Worm (Caenorhabditis elegans) whole organism, late embryonic: Measurements from ENCODE around the gene acer-1.

Experiments
- C08G9.2 ChIP-seq: sonication (generic microtip); optimal IDR thresholded peaks from 2 replicates; lab custom pipeline; 2016; ENCODE audit warnings: mild to moderate bottlenecking, missing genetic modification characterization, moderate library complexity, missing compliant biosample characterization
- F13H6.1 ChIP-seq: sonication (generic microtip); optimal IDR thresholded peaks from 2 replicates; lab custom pipeline; 2016; ENCODE audit warnings: missing genetic modification characterization, missing compliant biosample characterization
- K09A11.1 ChIP-seq: sonication (generic microtip); optimal IDR thresholded peaks from 2 replicates; lab custom pipeline; 2017; ENCODE audit warnings: antibody characterized with exemption, mild to moderate bottlenecking, missing genetic modification characterization, missing compliant biosample characterization; ENCODE audit not compliant: insufficient read depth
- T23F11.4 ChIP-seq: fragments of 200-800 bp; sonication (Bioruptor generic); optimal IDR thresholded peaks from 2 replicates; lab custom pipeline; 2018; ENCODE audit warnings: mild to moderate bottlenecking, missing genetic modification characterization, missing compliant biosample characterization
- ahr-1 ChIP-seq: sonication (generic microtip); optimal IDR thresholded peaks from 2 replicates; lab custom pipeline; 2016; ENCODE audit warnings: missing genetic modification characterization, missing compliant biosample characterization
- ama-1 ChIP-seq: fragments of 150-350 bp; optimal IDR thresholded peaks from 2 replicates; lab custom pipeline; 2014
- ceh-18 ChIP-seq: sonication (generic microtip); optimal IDR thresholded peaks from 2 replicates; lab custom pipeline; 2016; ENCODE audit warnings: missing genetic modification characterization, missing compliant biosample characterization
- ceh-2 ChIP-seq: sonication (generic microtip); optimal IDR thresholded peaks from 2 replicates; lab custom pipeline; 2016; ENCODE audit warnings: missing genotype, missing genetic modification characterization, missing compliant biosample characterization
- ceh-22 ChIP-seq: sonication (generic microtip); optimal IDR thresholded peaks from 2 replicates; lab custom pipeline; 2017; ENCODE audit warnings: missing biosample characterization, missing genetic modification characterization
- ceh-24 ChIP-seq: sonication (generic microtip); optimal IDR thresholded peaks from 2 replicates; lab custom pipeline; 2016; ENCODE audit warnings: mild to moderate bottlenecking, missing genetic modification characterization, missing compliant biosample characterization
- ceh-30 ChIP-seq: fragments of 150-350 bp; optimal IDR thresholded peaks from 2 replicates; lab custom pipeline; 2014; ENCODE audit warnings: missing biosample characterization, missing genetic modification characterization
- ceh-31 ChIP-seq: sonication (generic microtip); optimal IDR thresholded peaks from 2 replicates; lab custom pipeline; 2016; ENCODE audit warnings: missing genetic modification characterization, missing compliant biosample characterization
- ceh-45 ChIP-seq: fragments of 200-800 bp; sonication (Bioruptor generic); IDR thresholded peaks from 2 replicates; pipeline ENCODE4 v1.3.6; 2022; ENCODE audit warnings: missing genetic modification reagents, missing genetic modification characterization, missing compliant biosample characterization
- ceh-48 ChIP-seq: sonication (generic microtip); optimal IDR thresholded peaks from 2 replicates; lab custom pipeline; 2016; ENCODE audit warnings: missing genetic modification characterization, inconsistent platforms, missing compliant biosample characterization
- ceh-6 ChIP-seq: fragments of 200-800 bp; sonication (Bioruptor generic); optimal IDR thresholded peaks from 2 replicates; lab custom pipeline; 2018; ENCODE audit warnings: mild to moderate bottlenecking, missing genetic modification characterization, missing compliant biosample characterization
- ceh-9 ChIP-seq: sonication (generic microtip); optimal IDR thresholded peaks from 2 replicates; lab custom pipeline; 2016; ENCODE audit warnings: mild to moderate bottlenecking, missing genetic modification characterization, inconsistent platforms, missing compliant biosample characterization
- che-1 ChIP-seq: sonication (generic microtip); optimal IDR thresholded peaks from 2 replicates; lab custom pipeline; 2016; ENCODE audit warnings: mild to moderate bottlenecking, missing genetic modification characterization, missing compliant biosample characterization
- dmd-4 ChIP-seq: sonication (generic microtip); optimal IDR thresholded peaks from 2 replicates; lab custom pipeline; 2016; ENCODE audit warnings: borderline replicate concordance, missing genetic modification characterization, missing compliant biosample characterization
- ets-4 ChIP-seq: sonication (generic microtip); optimal IDR thresholded peaks from 2 replicates; lab custom pipeline; 2016; ENCODE audit warnings: missing genetic modification characterization, missing compliant biosample characterization
- eyg-1 ChIP-seq: sonication (generic microtip); optimal IDR thresholded peaks from 2 replicates; lab custom pipeline; 2016; ENCODE audit warnings: missing genotype, missing genetic modification characterization, missing compliant biosample characterization
- fax-1 ChIP-seq: sonication (generic microtip); optimal IDR thresholded peaks from 2 replicates; lab custom pipeline; 2016; ENCODE audit warnings: missing genotype, missing genetic modification characterization, missing compliant biosample characterization
- fkh-10 ChIP-seq: fragments of 150-350 bp; optimal IDR thresholded peaks from 2 replicates; lab custom pipeline; 2014; ENCODE audit warnings: missing biosample characterization, missing genetic modification reagents, missing genetic modification characterization
- gmeb-2 ChIP-seq: sonication (generic microtip); optimal IDR thresholded peaks from 2 replicates; lab custom pipeline; 2016; ENCODE audit warnings: missing genetic modification characterization, inconsistent platforms, missing compliant biosample characterization
- hlh-15 ChIP-seq: sonication (generic microtip); optimal IDR thresholded peaks from 2 replicates; lab custom pipeline; 2016; ENCODE audit warnings: missing genetic modification characterization, missing compliant biosample characterization
- hlh-30 ChIP-seq: sonication (generic microtip); optimal IDR thresholded peaks from 2 replicates; lab custom pipeline; 2017; ENCODE audit warnings: antibody characterized with exemption, missing genetic modification characterization, missing compliant biosample characterization; ENCODE audit not compliant: insufficient read depth
- hlh-6 ChIP-seq: sonication (generic microtip); optimal IDR thresholded peaks from 2 replicates; lab custom pipeline; 2016; ENCODE audit warnings: missing genotype, missing genetic modification characterization, missing compliant biosample characterization
- hlh-8 ChIP-seq: sonication (generic microtip); optimal IDR thresholded peaks from 2 replicates; lab custom pipeline; 2016; ENCODE audit warnings: missing genotype, missing genetic modification characterization, missing compliant biosample characterization
- lim-6 ChIP-seq: sonication (generic microtip); optimal IDR thresholded peaks from 2 replicates; lab custom pipeline; 2016; ENCODE audit warnings: missing genetic modification characterization, missing compliant biosample characterization
- lin-11 ChIP-seq: fragments of 200-800 bp; sonication (Bioruptor generic); optimal IDR thresholded peaks from 2 replicates; lab custom pipeline; 2018; ENCODE audit warnings: mild to moderate bottlenecking, missing genetic modification characterization, missing compliant biosample characterization
- madf-2 ChIP-seq: sonication (generic microtip); optimal IDR thresholded peaks from 2 replicates; lab custom pipeline; 2017; ENCODE audit warnings: missing genetic modification characterization, missing compliant biosample characterization
- mec-3 ChIP-seq: sonication (generic microtip); optimal IDR thresholded peaks from 2 replicates; lab custom pipeline; 2016; ENCODE audit warnings: borderline replicate concordance, missing genetic modification characterization, missing compliant biosample characterization
- nhr-11 ChIP-seq: fragments of 150-350 bp; optimal IDR thresholded peaks from 2 replicates; lab custom pipeline; 2014; ENCODE audit warnings: missing biosample characterization, missing genetic modification characterization
- nhr-232 ChIP-seq: sonication (generic microtip); optimal IDR thresholded peaks from 2 replicates; lab custom pipeline; 2016; ENCODE audit warnings: missing genetic modification characterization, missing compliant biosample characterization
- npax-4 ChIP-seq: sonication (generic microtip); optimal IDR thresholded peaks from 2 replicates; lab custom pipeline; 2016; ENCODE audit warnings: missing genetic modification characterization, missing compliant biosample characterization
- odd-2 ChIP-seq: sonication (generic microtip); optimal IDR thresholded peaks from 2 replicates; lab custom pipeline; 2017; ENCODE audit warnings: antibody characterized with exemption, mild to moderate bottlenecking, missing genetic modification characterization, missing compliant biosample characterization
- pag-3 ChIP-seq: sonication (generic microtip); optimal IDR thresholded peaks from 2 replicates; lab custom pipeline; 2016; ENCODE audit warnings: missing compliant biosample characterization, missing genetic modification characterization, borderline replicate concordance
- pat-9 ChIP-seq: fragments of 200-800 bp; sonication (Bioruptor generic); optimal IDR thresholded peaks from 2 replicates; lab custom pipeline; 2018; ENCODE audit warnings: mild to moderate bottlenecking, missing genetic modification characterization, moderate library complexity, missing compliant biosample characterization
- pha-2 ChIP-seq: sonication (generic microtip); optimal IDR thresholded peaks from 2 replicates; lab custom pipeline; 2017; ENCODE audit warnings: mild to moderate bottlenecking, missing genetic modification characterization, missing compliant biosample characterization
- pha-4 ChIP-seq: fragments of 150-350 bp; optimal IDR thresholded peaks from 2 replicates; lab custom pipeline; 2018; ENCODE audit warnings: missing biosample characterization, missing genetic modification reagents, missing genetic modification characterization
- pqm-1 ChIP-seq: sonication (generic microtip); optimal IDR thresholded peaks from 2 replicates; lab custom pipeline; 2016; ENCODE audit warnings: missing genetic modification characterization, missing compliant biosample characterization
- pros-1 ChIP-seq: fragments of 150-350 bp; optimal IDR thresholded peaks from 2 replicates; lab custom pipeline; 2014; ENCODE audit warnings: missing biosample characterization, missing genetic modification reagents, missing genetic modification characterization
- ref-2 ChIP-seq: sonication (generic microtip); optimal IDR thresholded peaks from 2 replicates; lab custom pipeline; 2016; ENCODE audit warnings: missing genetic modification characterization, missing compliant biosample characterization
- rnt-1 ChIP-seq: sonication (generic microtip); optimal IDR thresholded peaks from 2 replicates; lab custom pipeline; 2016; ENCODE audit warnings: missing genetic modification characterization, missing compliant biosample characterization
- sdc-2 ChIP-seq: sonication (generic microtip); optimal IDR thresholded peaks from 2 replicates; lab custom pipeline; 2016; ENCODE audit warnings: missing genotype, missing genetic modification characterization, missing compliant biosample characterization
- sox-2 ChIP-seq: fragments of 200-800 bp; sonication (Bioruptor generic); IDR thresholded peaks from 2 replicates; pipeline ENCODE4 v1.3.6; 2022; ENCODE audit warnings: missing genetic modification reagents, missing genetic modification characterization, missing compliant biosample characterization
- sox-4 ChIP-seq: sonication (generic microtip); optimal IDR thresholded peaks from 2 replicates; lab custom pipeline; 2017; ENCODE audit warnings: mild to moderate bottlenecking, missing genetic modification characterization, inconsistent platforms, missing compliant biosample characterization
- syd-9 ChIP-seq: sonication (generic microtip); optimal IDR thresholded peaks from 2 replicates; lab custom pipeline; 2016; ENCODE audit warnings: mild to moderate bottlenecking, missing genetic modification characterization, moderate library complexity, missing compliant biosample characterization
- tbx-2 ChIP-seq: sonication (generic microtip); optimal IDR thresholded peaks from 2 replicates; lab custom pipeline; 2016; ENCODE audit warnings: missing genetic modification characterization, missing compliant biosample characterization
- ttx-3 ChIP-seq: sonication (generic microtip); optimal IDR thresholded peaks from 2 replicates; lab custom pipeline; 2016; ENCODE audit warnings: missing genetic modification reagents, missing genetic modification characterization, missing compliant biosample characterization
- unc-3 ChIP-seq, 2 experiments: fragments of 200-800 bp in 1 of 2; sonication (Bioruptor generic) in 1 of 2; sonication (generic microtip) in 1 of 2; conservative IDR thresholded peaks in 1 of 2; optimal IDR thresholded peaks in 1 of 2; 2 replicates each; pipeline versions ENCODE4 v1.3.6 to Lab custom; 2016 to 2022; ENCODE audit warnings: missing compliant biosample characterization in 2 of 2, missing genetic modification characterization in 2 of 2, missing genetic modification reagents in 1 of 2
- unc-86 ChIP-seq: sonication (generic microtip); optimal IDR thresholded peaks from 2 replicates; lab custom pipeline; 2016; ENCODE audit warnings: missing genetic modification characterization, missing compliant biosample characterization
- zip-5 ChIP-seq: sonication (generic microtip); optimal IDR thresholded peaks from 2 replicates; lab custom pipeline; 2016; ENCODE audit warnings: missing genetic modification characterization, missing compliant biosample characterization
- ztf-16 ChIP-seq: sonication (generic microtip); optimal IDR thresholded peaks from 2 replicates; lab custom pipeline; 2017; ENCODE audit warnings: missing genetic modification characterization, missing compliant biosample characterization

The acer-1 gene

DNA sequence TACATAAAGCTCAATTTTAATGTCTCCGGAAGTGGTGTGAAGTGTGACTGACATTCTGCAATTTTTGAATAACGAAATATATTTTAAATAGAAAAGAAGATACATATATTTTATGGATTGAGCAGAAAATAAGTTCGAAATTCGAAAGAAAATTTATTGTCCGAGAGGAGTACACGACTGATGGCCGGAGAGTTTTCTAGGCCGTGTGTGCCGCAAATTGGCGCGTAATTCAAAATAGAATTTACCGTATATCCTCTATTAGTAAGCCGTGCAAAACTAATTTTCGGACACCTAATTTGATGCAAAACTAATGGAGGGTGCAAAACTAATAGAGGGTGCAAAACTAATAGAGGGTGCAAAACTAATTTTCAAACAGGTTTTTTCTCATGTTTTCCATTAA lies 23.1 kb upstream of the acer-1 start, which contains the start of gene cyn-10:
TSS of gene cyn-10 (minus strand) at position 57 of the 400 bp plus-strand sequence.
- peak; percentile 65 for TF ChIP-seq eyg-1
- peak; percentile 40 for TF ChIP-seq ahr-1 (tag; lab: Kevin White, UChicago)
- TF ChIP-seq sox-4 (tag; lab: Kevin White, UChicago), result no peak
- no peak for TF ChIP-seq hlh-15 (tag; lab: Kevin White, UChicago)
- peak; percentile 56 for TF ChIP-seq syd-9 (tag; lab: Kevin White, UChicago)
- TF ChIP-seq nhr-232, result no peak
- no peak for TF ChIP-seq ama-1 (lab: Kevin White, UChicago)
- TF ChIP-seq pqm-1 (tag; lab: Kevin White, UChicago), result peak; percentile 12
- peak; percentile 42 for TF ChIP-seq unc-86 (tag; lab: Kevin White, UChicago)
- TF ChIP-seq ceh-45 (GFP tag; lab: Robert Waterston, UW), result no peak
- peak; percentile 89 for TF ChIP-seq tbx-2 (tag; lab: Kevin White, UChicago)
- no peak for TF ChIP-seq che-1 (tag; lab: Kevin White, UChicago)
- no peak for TF ChIP-seq T23F11.4 (GFP tag; lab: Kevin White, UChicago)
- TF ChIP-seq gmeb-2 (tag; lab: Kevin White, UChicago), result peak; percentile 50
- no peak for TF ChIP-seq ceh-22
- peak; percentile 95 for TF ChIP-seq ceh-31 (tag; lab: Kevin White, UChicago)
- TF ChIP-seq sox-2 (GFP tag; lab: Robert Waterston, UW), result 0 out of 2 replicates have a peak, but pooled peaks have one; percentile 16
- peak; percentile 91 for TF ChIP-seq hlh-8 (tag; lab: Kevin White, UChicago)
- TF ChIP-seq ceh-6 (GFP tag; lab: Kevin White, UChicago), result peak; percentile 16
- TF ChIP-seq F13H6.1, result peak; percentile 29
- TF ChIP-seq rnt-1, result peak; percentile 80
- TF ChIP-seq ceh-2 (tag; lab: Kevin White, UChicago), result peak; percentile 95
- no peak for TF ChIP-seq hlh-6 (tag; lab: Kevin White, UChicago)
- TF ChIP-seq ceh-9 (tag; lab: Kevin White, UChicago), result no peak
- TF ChIP-seq pros-1, result no peak
- TF ChIP-seq fkh-10 (GFP tag; lab: Kevin White, UChicago), result no peak
- no peak for TF ChIP-seq pat-9
- no peak for TF ChIP-seq nhr-11 (tag; lab: Kevin White, UChicago)
- TF ChIP-seq odd-2 (tag; lab: Kevin White, UChicago), result no peak
- TF ChIP-seq sdc-2 (tag; lab: Kevin White, UChicago), result no peak
- TF ChIP-seq zip-5 (tag; lab: Kevin White, UChicago), result peak; percentile 84
- peak; percentile 67 for TF ChIP-seq mec-3
- peak; percentile 66 for TF ChIP-seq lim-6 (tag; lab: Kevin White, UChicago)
- no peak for TF ChIP-seq hlh-30 (tag; lab: Kevin White, UChicago)
- peak; percentile 61 for TF ChIP-seq unc-3 (GFP tag; conservative IDR thresholded peaks at IDR 0.05; lab: Robert Waterston, UW)
- peak; percentile 21 for TF ChIP-seq unc-3 (tag; optimal IDR thresholded peaks at IDR 0.05; lab: Kevin White, UChicago)
- no peak for TF ChIP-seq ceh-48 (tag; lab: Kevin White, UChicago)
- TF ChIP-seq madf-2 (tag; lab: Kevin White, UChicago), result peak; percentile 43
- TF ChIP-seq ttx-3, result peak; percentile 49
- no peak for TF ChIP-seq K09A11.1 (tag; lab: Kevin White, UChicago)
- TF ChIP-seq ceh-18 (tag; lab: Kevin White, UChicago), result peak; percentile 22
- peak; percentile 89 for TF ChIP-seq ref-2 (tag; lab: Kevin White, UChicago)
- TF ChIP-seq ceh-24, result no peak
- TF ChIP-seq lin-11, result no peak
- TF ChIP-seq pha-4 (tag; lab: Kevin White, UChicago), result no peak
- no peak for TF ChIP-seq pag-3 (tag; lab: Kevin White, UChicago)
- no peak for TF ChIP-seq ceh-30
- peak; percentile 39 for TF ChIP-seq ztf-16 (tag; lab: Kevin White, UChicago)
- peak; percentile 5 for TF ChIP-seq npax-4
- peak; percentile 89 for TF ChIP-seq ets-4 (tag; lab: Kevin White, UChicago)
- TF ChIP-seq fax-1 (tag; lab: Kevin White, UChicago), result peak; percentile 69
- no peak for TF ChIP-seq dmd-4 (tag; lab: Kevin White, UChicago)
- peak; percentile 96 for TF ChIP-seq C08G9.2 (tag; lab: Kevin White, UChicago)
- TF ChIP-seq pha-2 (tag; lab: Kevin White, UChicago), result no peak
